Worm (Caenorhabditis elegans): ENCODE data around the gene F09E5.8.

The F09E5.8 gene

DNA sequence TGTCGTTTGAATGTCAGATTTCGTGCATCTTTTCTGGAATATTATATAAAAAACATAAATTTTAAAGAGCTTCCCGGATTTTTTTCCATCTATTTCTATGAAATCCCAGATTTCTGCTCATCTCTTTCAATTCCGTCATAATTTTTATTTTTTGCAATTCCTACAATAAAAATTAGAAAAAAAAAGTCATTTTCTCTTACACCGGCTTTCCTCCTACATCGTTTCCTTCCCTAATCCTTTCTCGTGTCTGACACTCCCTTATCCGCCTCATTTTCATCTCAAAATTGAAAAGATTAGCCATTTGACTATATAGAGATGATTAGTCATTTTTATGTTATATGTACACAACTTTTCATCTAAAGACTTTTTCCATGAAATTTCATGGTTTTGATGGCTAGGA lies 39.7 kb upstream of the F09E5.8 start:
- TF ChIP-seq nhr-12 (tag; optimal IDR thresholded peaks at IDR 0.05) = no peak
- TF ChIP-seq ham-2 (GFP tag; optimal IDR thresholded peaks at IDR 0.05) = no peak
- no peak for TF ChIP-seq ceh-83 (GFP tag; optimal IDR thresholded peaks at IDR 0.05)
- no peak for TF ChIP-seq sem-2 (GFP tag; optimal IDR thresholded peaks at IDR 0.05)
- TF ChIP-seq nhr-76 (tag; optimal IDR thresholded peaks at IDR 0.05) = no peak
- TF ChIP-seq ztf-11 (tag; optimal IDR thresholded peaks at IDR 0.05) = no peak
- TF ChIP-seq lin-13 (tag; optimal IDR thresholded peaks at IDR 0.05) = no peak
- TF ChIP-seq mab-5 (tag; optimal IDR thresholded peaks at IDR 0.05) = no peak
- no peak for TF ChIP-seq ceh-43 (GFP tag; optimal IDR thresholded peaks at IDR 0.05)
- no peak for TF ChIP-seq elt-1 (tag; optimal IDR thresholded peaks at IDR 0.05; ENCODE audit: borderline replicate concordance, insufficient read depth)
- TF ChIP-seq sptf-1 (tag; optimal IDR thresholded peaks at IDR 0.05) = no peak
- no peak for TF ChIP-seq drap-1 (GFP tag; optimal IDR thresholded peaks at IDR 0.05)
- no peak for TF ChIP-seq zip-8 (tag; optimal IDR thresholded peaks at IDR 0.05)
- TF ChIP-seq unc-120 (tag; optimal IDR thresholded peaks at IDR 0.05; ENCODE audit: poor library complexity, severe bottlenecking) = no peak
- TF ChIP-seq mep-1 (tag; optimal IDR thresholded peaks at IDR 0.05) = no peak
- TF ChIP-seq nhr-28 (tag; optimal IDR thresholded peaks at IDR 0.05) = no peak

DNA sequence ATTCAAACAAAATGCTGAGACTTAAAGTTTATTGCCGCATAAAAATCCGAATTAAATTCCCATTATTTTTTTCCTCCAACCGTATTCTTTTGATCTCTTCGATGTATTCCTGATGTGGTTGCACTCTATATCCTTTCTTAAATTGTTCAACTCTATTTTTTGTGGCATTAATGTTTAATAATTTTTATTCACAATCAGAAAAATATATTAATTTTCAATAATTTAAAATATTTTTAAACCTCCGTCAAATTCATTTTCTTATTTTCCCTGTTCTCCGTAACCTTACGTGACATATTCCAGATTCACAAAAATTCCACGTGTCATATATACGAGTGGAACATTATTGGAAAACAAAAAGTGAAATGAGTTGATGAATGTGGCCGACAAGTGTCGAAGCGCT lies 38.7 kb upstream of the F09E5.8 start, which contains the start of gene gcy-12:
Gene gcy-12 (plus strand): TSS at position 301 of the 400 bp plus-strand sequence.
- TF ChIP-seq elt-3 (tag; optimal IDR thresholded peaks at IDR 0.05) (no peak), bed-3 (GFP tag; optimal IDR thresholded peaks at IDR 0.05) (no peak), elt-1 (tag; optimal IDR thresholded peaks at IDR 0.05; ENCODE audit: borderline replicate concordance, insufficient read depth) (no peak), mep-1 (tag; optimal IDR thresholded peaks at IDR 0.05) (no peak), lin-32 (GFP tag; optimal IDR thresholded peaks at IDR 0.05) (no peak), ceh-39 (tag; optimal IDR thresholded peaks at IDR 0.05) (no peak)

DNA sequence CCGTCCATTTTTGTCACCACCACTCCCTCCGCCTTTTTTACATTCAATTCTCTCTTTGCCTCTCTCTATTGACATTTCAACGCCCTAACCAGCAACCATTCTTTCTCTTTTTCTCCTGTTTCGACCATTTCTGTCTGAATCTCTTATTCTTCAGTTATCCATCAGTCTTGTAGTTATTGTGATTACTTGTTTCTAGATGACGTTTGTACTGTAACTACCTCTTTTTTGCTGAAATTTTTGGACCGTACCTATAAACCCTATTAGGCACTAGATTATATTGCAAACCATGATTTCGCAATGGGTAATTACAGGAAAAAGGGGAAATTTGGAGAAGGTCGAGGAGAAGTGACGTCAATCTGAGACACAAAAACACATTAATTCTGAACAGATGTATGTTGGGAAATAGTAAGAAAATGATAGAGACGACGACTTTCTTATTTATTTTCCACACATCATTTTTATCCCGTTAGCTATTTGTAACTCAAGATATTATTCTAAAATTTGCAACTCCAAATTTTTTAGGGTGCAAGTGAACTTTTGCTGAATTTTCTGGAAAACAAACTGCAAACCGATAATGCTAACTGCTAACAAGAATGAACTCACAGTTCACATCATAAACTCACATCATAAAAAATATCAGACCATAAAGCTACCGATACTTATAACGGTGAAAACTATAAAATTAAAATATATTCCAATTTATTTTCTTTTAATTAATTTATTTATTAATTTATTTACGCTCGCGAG lies 30.1 kb upstream of the F09E5.8 start:
- no peak for TF ChIP-seq sem-2 (GFP tag; optimal IDR thresholded peaks at IDR 0.05)
- no peak for TF ChIP-seq ceh-83 (GFP tag; optimal IDR thresholded peaks at IDR 0.05)
- peak; percentile 6 for TF ChIP-seq pha-4 (tag; optimal IDR thresholded peaks at IDR 0.05)
- TF ChIP-seq flh-1 (GFP tag; optimal IDR thresholded peaks at IDR 0.05) = no peak

DNA sequence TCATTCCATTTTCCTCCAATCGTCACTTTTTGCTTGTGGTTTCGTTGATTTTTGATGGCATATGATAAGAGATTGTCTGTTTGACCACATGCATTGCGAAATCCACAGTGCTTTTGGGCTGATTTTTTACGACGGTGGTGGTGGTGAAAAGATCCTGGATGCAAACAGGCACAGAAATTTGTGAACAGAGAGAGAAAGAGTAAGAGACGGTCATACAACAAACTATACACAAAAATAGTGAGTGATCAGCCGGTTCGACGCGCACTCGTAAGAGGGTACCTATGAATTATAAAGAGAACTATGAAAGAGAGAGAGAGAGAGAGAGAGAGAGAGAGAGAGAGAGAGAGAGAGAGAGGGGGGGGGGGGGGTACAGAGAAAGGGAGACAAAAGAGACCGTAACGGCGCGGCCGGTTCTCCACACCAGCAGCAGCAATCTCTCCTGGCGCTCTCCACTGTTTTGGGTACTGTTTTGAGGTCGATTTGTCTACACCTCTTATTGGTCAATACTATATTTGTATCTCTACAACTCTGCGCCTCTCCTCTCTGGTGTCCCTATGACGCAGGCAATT lies 28.7 kb upstream of the F09E5.8 start:
- TF ChIP-seq mab-5 (tag; optimal IDR thresholded peaks at IDR 0.05) = no peak
- no peak for TF ChIP-seq unc-39 (tag; optimal IDR thresholded peaks at IDR 0.05)
- TF ChIP-seq ceh-43 (GFP tag; optimal IDR thresholded peaks at IDR 0.05) = peak; percentile 16
- no peak for TF ChIP-seq lin-32 (GFP tag; optimal IDR thresholded peaks at IDR 0.05)
- peak; percentile 70 for TF ChIP-seq elt-3 (tag; optimal IDR thresholded peaks at IDR 0.05)
- TF ChIP-seq ceh-83 (GFP tag; optimal IDR thresholded peaks at IDR 0.05) = no peak
- TF ChIP-seq lin-13 (tag; optimal IDR thresholded peaks at IDR 0.05) = no peak
- no peak for TF ChIP-seq hlh-1 (tag; optimal IDR thresholded peaks at IDR 0.05)
- TF ChIP-seq lsy-2 (tag; optimal IDR thresholded peaks at IDR 0.05) = no peak
- TF ChIP-seq drap-1 (GFP tag; optimal IDR thresholded peaks at IDR 0.05) = peak; percentile 51
- no peak for TF ChIP-seq nhr-2 (tag; optimal IDR thresholded peaks at IDR 0.05)
- TF ChIP-seq M03D4.4 (tag; optimal IDR thresholded peaks at IDR 0.05) = no peak
- peak; percentile 11 for TF ChIP-seq ham-2 (GFP tag; optimal IDR thresholded peaks at IDR 0.05)
- peak; percentile 23 for TF ChIP-seq pha-4 (tag; optimal IDR thresholded peaks at IDR 0.05)
- peak; percentile 61 for TF ChIP-seq mls-2 (tag; optimal IDR thresholded peaks at IDR 0.05)
- no peak for TF ChIP-seq tbx-8 (GFP tag; optimal IDR thresholded peaks at IDR 0.05)
- peak; percentile 27 for TF ChIP-seq nhr-237 (tag; optimal IDR thresholded peaks at IDR 0.05)
- TF ChIP-seq nhr-28 (tag; optimal IDR thresholded peaks at IDR 0.05) = no peak
- TF ChIP-seq snpc-4 (tag; optimal IDR thresholded peaks at IDR 0.05) = no peak
- TF ChIP-seq mep-1 (tag; optimal IDR thresholded peaks at IDR 0.05) = no peak
- TF ChIP-seq flh-1 (GFP tag; optimal IDR thresholded peaks at IDR 0.05) = no peak
- TF ChIP-seq nhr-12 (tag; optimal IDR thresholded peaks at IDR 0.05) = no peak
- no peak for TF ChIP-seq bed-3 (GFP tag; optimal IDR thresholded peaks at IDR 0.05)
- TF ChIP-seq sptf-1 (tag; optimal IDR thresholded peaks at IDR 0.05) = peak; percentile 10
- TF ChIP-seq ces-1 (GFP tag; optimal IDR thresholded peaks at IDR 0.05) = no peak

All from whole organism, mixed stage, embryonic.